Worm (Caenorhabditis elegans) whole organism, early embryonic: Measurements from ENCODE around the gene let-767.

Experiments
- B0310.2 ChIP-seq: sonication (generic microtip); optimal IDR thresholded peaks from 2 replicates; lab custom pipeline; 2016; ENCODE audit warnings: mild to moderate bottlenecking, missing genetic modification characterization, missing compliant biosample characterization
- F13C5.2 ChIP-seq: sonication (generic microtip); optimal IDR thresholded peaks from 2 replicates; lab custom pipeline; 2017; ENCODE audit warnings: mild to moderate bottlenecking, missing genetic modification characterization, inconsistent platforms, missing compliant biosample characterization
- aly-1 ChIP-seq: sonication (generic microtip); optimal IDR thresholded peaks from 2 replicates; lab custom pipeline; 2016; ENCODE audit warnings: missing genetic modification characterization, missing compliant biosample characterization
- ama-1 ChIP-seq: fragments of 150-350 bp; optimal IDR thresholded peaks from 2 replicates; lab custom pipeline; 2014
- ceh-13 ChIP-seq: fragments of 200-800 bp; sonication (Bioruptor generic); optimal IDR thresholded peaks from 2 replicates; lab custom pipeline; 2018; ENCODE audit warnings: mild to moderate bottlenecking, missing genetic modification characterization, missing compliant biosample characterization
- ceh-36 ChIP-seq: sonication (generic microtip); optimal IDR thresholded peaks from 2 replicates; lab custom pipeline; 2016; ENCODE audit warnings: missing genetic modification characterization, inconsistent platforms, missing compliant biosample characterization
- ets-7 ChIP-seq: sonication (generic microtip); optimal IDR thresholded peaks from 2 replicates; lab custom pipeline; 2016; ENCODE audit warnings: missing genotype, missing genetic modification characterization, missing compliant biosample characterization
- flt-1 ChIP-seq: fragments of 200-800 bp; sonication (Bioruptor generic); IDR thresholded peaks from 2 replicates; pipeline ENCODE4 v1.3.6; 2022; ENCODE audit warnings: missing genetic modification characterization, missing compliant biosample characterization
- hmbx-1 ChIP-seq: sonication (generic microtip); optimal IDR thresholded peaks from 2 replicates; lab custom pipeline; 2016; ENCODE audit warnings: mild to moderate bottlenecking, missing genetic modification characterization, missing compliant biosample characterization
- hmg-4 ChIP-seq: fragments of 200-800 bp; sonication (Bioruptor generic); optimal IDR thresholded peaks from 2 replicates; lab custom pipeline; 2018; ENCODE audit warnings: mild to moderate bottlenecking, missing genetic modification characterization, missing compliant biosample characterization
- hnd-1 ChIP-seq: sonication (generic microtip); optimal IDR thresholded peaks from 2 replicates; lab custom pipeline; 2016; ENCODE audit warnings: missing genetic modification characterization, missing compliant biosample characterization
- pes-1 ChIP-seq: fragments of 200-800 bp; sonication (Bioruptor generic); IDR thresholded peaks from 2 replicates; pipeline ENCODE4 v1.3.6; 2022; ENCODE audit warnings: missing genetic modification reagents, missing genetic modification characterization, missing compliant biosample characterization
- scrt-1 ChIP-seq: fragments of 200-800 bp; sonication (Bioruptor generic); IDR thresholded peaks from 2 replicates; pipeline ENCODE4 v1.3.6; 2022; ENCODE audit warnings: missing genetic modification characterization, missing compliant biosample characterization
- sea-1 ChIP-seq: fragments of 200-800 bp; sonication (Bioruptor generic); conservative IDR thresholded peaks from 2 replicates; pipeline ENCODE4 v1.3.6; 2022; ENCODE audit warnings: missing genetic modification characterization, missing compliant biosample characterization
- tbx-11 ChIP-seq: fragments of 200-800 bp; sonication (Bioruptor generic); IDR thresholded peaks from 2 replicates; pipeline ENCODE4 v1.3.6; 2022; ENCODE audit warnings: missing genetic modification characterization, missing compliant biosample characterization
- tbx-37 ChIP-seq: fragments of 200-800 bp; sonication (Bioruptor generic); conservative IDR thresholded peaks from 2 replicates; pipeline ENCODE4 v1.3.6; 2022; ENCODE audit warnings: missing genetic modification reagents, missing genetic modification characterization, missing compliant biosample characterization
- tra-4 ChIP-seq: sonication (generic microtip); optimal IDR thresholded peaks from 2 replicates; lab custom pipeline; 2017; ENCODE audit warnings: missing genetic modification characterization, missing compliant biosample characterization

The let-767 gene

DNA sequence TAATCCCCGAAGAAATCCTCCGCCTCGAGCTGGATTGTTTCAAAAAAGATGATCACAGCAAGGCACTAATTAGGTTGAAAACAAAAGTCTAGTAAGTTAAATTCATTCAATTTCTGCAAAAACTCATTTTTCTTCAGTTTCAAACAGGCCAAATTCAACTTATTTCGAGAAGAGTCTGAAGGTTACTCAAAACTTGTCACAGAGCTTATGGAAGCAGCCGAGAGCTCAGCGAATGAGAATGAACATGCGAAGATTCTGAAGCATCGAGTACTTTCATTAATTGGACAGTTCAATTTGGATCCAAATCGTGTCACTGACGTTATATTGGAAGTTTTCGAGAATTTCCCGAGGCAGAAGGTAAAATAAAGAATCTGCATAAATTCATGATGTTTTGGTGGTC is 28.8 kb upstream of the let-767 start:
- TF ChIP-seq hnd-1 (tag; lab: Kevin White, UChicago) (no peak), flt-1 (GFP tag; lab: Robert Waterston, UW) (no peak), tra-4 (tag; lab: Kevin White, UChicago) (no peak)

DNA sequence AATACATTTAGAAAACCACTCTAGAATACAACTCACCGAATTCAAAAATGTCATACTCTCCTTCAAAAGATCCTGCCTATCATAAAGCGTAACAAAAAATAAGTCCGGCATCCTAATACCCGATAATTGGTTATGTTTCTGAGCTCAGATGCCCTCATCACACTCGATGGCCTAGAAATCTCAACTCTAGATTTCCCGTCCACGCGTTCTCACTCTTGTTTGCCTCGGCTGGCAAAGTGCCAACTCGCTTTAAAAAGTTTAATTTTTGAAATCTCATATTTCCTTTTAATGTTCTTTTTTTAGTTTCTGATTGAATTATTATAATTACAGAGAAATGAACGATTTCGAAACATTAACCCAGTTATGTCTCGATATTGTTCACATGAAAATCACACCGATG is 27.9 kb upstream of the let-767 start, which contains the start of the genes C56G2.15 and thoc-2:
Gene C56G2.15, minus strand, starts transcription at position 188 of the 400 bp plus-strand sequence.
Gene thoc-2, plus strand, starts transcription at position 331 of the 400 bp plus-strand sequence.
- TF ChIP-seq scrt-1 (GFP tag; lab: Robert Waterston, UW) = no peak
- no peak for TF ChIP-seq sea-1 (GFP tag; lab: Robert Waterston, UW)

- no peak for TF ChIP-seq pes-1
- no peak for TF ChIP-seq hmg-4
- no peak for TF ChIP-seq sea-1 (GFP tag; lab: Robert Waterston, UW)
- no peak for TF ChIP-seq hnd-1 (tag; lab: Kevin White, UChicago)
- TF ChIP-seq tbx-37 (GFP tag; lab: Robert Waterston, UW) = no peak
- no peak for TF ChIP-seq F13C5.2
- TF ChIP-seq aly-1 (tag; lab: Kevin White, UChicago) = no peak
- no peak for TF ChIP-seq flt-1 (GFP tag; lab: Robert Waterston, UW)
- no peak for TF ChIP-seq hmbx-1 (tag; lab: Kevin White, UChicago)
- TF ChIP-seq B0310.2 (tag; lab: Kevin White, UChicago) = no peak
- no peak for TF ChIP-seq ets-7 (tag; lab: Kevin White, UChicago)
- no peak for TF ChIP-seq ceh-13 (GFP tag; lab: Kevin White, UChicago)
- no peak for TF ChIP-seq tbx-11
- TF ChIP-seq tra-4 (tag; lab: Kevin White, UChicago) = no peak
- TF ChIP-seq ceh-36 (tag; lab: Kevin White, UChicago) = no peak
- no peak for TF ChIP-seq ama-1 (lab: Kevin White, UChicago)
- TF ChIP-seq scrt-1 (GFP tag; lab: Robert Waterston, UW) = no peak
These were observed 24.6 kb upstream of the let-767 start for ce11 chrIII:6364395-6364794.

DNA sequence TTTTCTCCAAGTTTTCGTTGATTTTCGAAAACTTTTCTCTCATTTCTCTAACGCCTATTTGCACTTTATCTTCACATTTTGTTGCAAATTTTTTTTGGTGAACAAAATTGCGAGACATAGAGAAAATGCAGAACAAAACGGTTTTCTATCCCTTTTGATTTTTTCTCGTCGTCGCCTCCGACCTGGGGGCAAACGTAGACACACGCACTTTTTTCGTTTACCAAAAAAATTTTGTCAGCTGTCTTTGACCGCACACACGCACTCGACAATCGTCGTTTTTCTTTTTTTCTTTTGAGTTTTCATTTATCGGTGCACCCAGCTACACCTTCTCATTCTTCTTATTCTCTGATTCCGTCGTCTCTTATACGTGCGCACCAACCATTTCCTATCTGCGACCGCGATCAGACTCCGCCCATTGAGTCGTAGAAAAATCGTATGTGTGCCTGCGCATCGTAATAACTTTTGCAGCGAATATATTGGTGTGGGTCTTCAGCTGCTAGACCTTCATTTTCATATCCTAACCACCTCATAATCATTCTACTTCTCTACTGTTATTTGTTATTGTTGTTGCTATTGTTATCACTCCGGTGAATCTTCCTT is 22.7 kb upstream of the let-767 start:
- no peak for TF ChIP-seq ets-7 (tag; lab: Kevin White, UChicago)
- TF ChIP-seq ama-1 (lab: Kevin White, UChicago) = no peak
- no peak for TF ChIP-seq sea-1 (GFP tag; lab: Robert Waterston, UW)
- no peak for TF ChIP-seq scrt-1 (GFP tag; lab: Robert Waterston, UW)
- no peak for TF ChIP-seq hmg-4
- no peak for TF ChIP-seq tra-4 (tag; lab: Kevin White, UChicago)
- TF ChIP-seq F13C5.2 = no peak
- TF ChIP-seq aly-1 (tag; lab: Kevin White, UChicago) = no peak
- TF ChIP-seq ceh-36 (tag; lab: Kevin White, UChicago) = no peak
- no peak for TF ChIP-seq ceh-13 (GFP tag; lab: Kevin White, UChicago)
- TF ChIP-seq B0310.2 (tag; lab: Kevin White, UChicago) = no peak
- TF ChIP-seq flt-1 (GFP tag; lab: Robert Waterston, UW) = no peak
- no peak for TF ChIP-seq hnd-1 (tag; lab: Kevin White, UChicago)
- no peak for TF ChIP-seq hmbx-1 (tag; lab: Kevin White, UChicago)
- TF ChIP-seq tbx-37 (GFP tag; lab: Robert Waterston, UW) = no peak
- no peak for TF ChIP-seq pes-1
- no peak for TF ChIP-seq tbx-11

DNA sequence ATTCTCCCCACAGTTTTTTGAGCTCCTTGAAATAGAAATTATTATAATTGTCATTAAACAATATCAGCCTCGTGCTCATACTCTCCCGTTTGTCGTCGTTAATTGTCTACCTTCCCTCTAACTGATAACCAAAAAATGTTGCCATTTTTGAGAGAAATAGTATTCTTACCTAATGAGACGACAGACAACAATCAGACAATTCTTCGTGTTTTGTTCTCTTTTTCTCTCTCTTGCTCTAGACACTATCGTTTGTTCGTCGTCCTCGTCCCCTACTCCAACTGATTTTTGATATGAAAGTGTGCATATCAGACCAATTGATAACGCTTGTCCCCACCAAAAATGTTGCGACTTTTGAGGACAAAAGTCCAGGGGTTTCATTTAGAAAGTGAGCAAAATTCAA is 21.8 kb upstream of the let-767 start:
- TF ChIP-seq F13C5.2 (no peak), flt-1 (GFP tag; lab: Robert Waterston, UW) (no peak), hmg-4 (no peak), ceh-36 (tag; lab: Kevin White, UChicago) (no peak), tbx-11 (no peak), aly-1 (tag; lab: Kevin White, UChicago) (no peak), hnd-1 (tag; lab: Kevin White, UChicago) (no peak), pes-1 (no peak), hmbx-1 (tag; lab: Kevin White, UChicago) (no peak), ama-1 (lab: Kevin White, UChicago) (no peak), ceh-13 (GFP tag; lab: Kevin White, UChicago) (no peak), ets-7 (tag; lab: Kevin White, UChicago) (no peak), tbx-37 (GFP tag; lab: Robert Waterston, UW) (no peak), scrt-1 (GFP tag; lab: Robert Waterston, UW) (no peak)

DNA sequence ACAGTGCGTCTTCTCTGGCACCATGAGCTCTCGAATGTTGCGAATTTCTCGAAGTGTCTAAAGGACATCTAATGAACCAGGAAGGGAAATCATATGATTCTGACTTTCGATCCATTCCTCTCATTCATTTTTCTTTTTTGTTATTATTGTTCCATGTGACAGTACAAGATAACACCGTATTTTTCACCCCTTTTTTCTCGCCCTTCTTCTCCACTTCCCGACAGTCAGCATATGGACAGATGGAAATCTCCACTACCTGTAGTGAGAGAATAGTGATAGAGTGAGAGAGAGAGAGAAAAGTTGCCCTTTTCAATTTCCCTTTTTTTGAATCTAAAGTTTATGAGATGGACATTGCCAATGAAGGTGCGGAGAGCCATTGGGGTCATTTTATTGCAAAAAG is 21.1 kb upstream of the let-767 start:
- TF ChIP-seq flt-1 (GFP tag; lab: Robert Waterston, UW) (no peak), ceh-13 (GFP tag; lab: Kevin White, UChicago) (no peak), hmg-4 (no peak), ceh-36 (tag; lab: Kevin White, UChicago) (no peak), tbx-11 (no peak), ama-1 (lab: Kevin White, UChicago) (no peak), hmbx-1 (tag; lab: Kevin White, UChicago) (no peak), tra-4 (tag; lab: Kevin White, UChicago) (no peak), scrt-1 (GFP tag; lab: Robert Waterston, UW) (no peak), B0310.2 (tag; lab: Kevin White, UChicago) (no peak), hnd-1 (tag; lab: Kevin White, UChicago) (no peak), pes-1 (no peak)

ce11 chrIII:6360114-6360513 is 20.3 kb upstream of the let-767 start:
- TF ChIP-seq hmbx-1 (tag; lab: Kevin White, UChicago) = no peak
- no peak for TF ChIP-seq flt-1 (GFP tag; lab: Robert Waterston, UW)
- TF ChIP-seq scrt-1 (GFP tag; lab: Robert Waterston, UW) = no peak
